Worm (Caenorhabditis elegans) whole organism, young adult: ENCODE measurements around the gene F37C12.14.
A peak's percentile ranks its signal among the peaks of the same experiment; 100 is the strongest.

Source experiments
- D2030.7 ChIP-seq: fragments of 200-800 bp; sonication (Bioruptor generic); IDR thresholded peaks from 2 replicates; pipeline ENCODE4 v1.3.6; 2022; ENCODE audit warnings: missing genetic modification reagents, missing genetic modification characterization, missing compliant biosample characterization
- F23B12.7 ChIP-seq: sonication (generic microtip); optimal IDR thresholded peaks from 2 replicates; lab custom pipeline; 2017; ENCODE audit warnings: missing genetic modification characterization, mild to moderate bottlenecking, missing compliant biosample characterization, antibody characterized with exemption, moderate library complexity; ENCODE audit not compliant: insufficient read depth
- F33H1.4 ChIP-seq: fragments of 200-800 bp; sonication (Bioruptor generic); IDR thresholded peaks from 2 replicates; pipeline ENCODE4 v1.3.6; 2022; ENCODE audit warnings: missing genetic modification reagents, missing genetic modification characterization, missing compliant biosample characterization
- K11D2.4 ChIP-seq: fragments of 200-800 bp; sonication (Bioruptor generic); IDR thresholded peaks from 2 replicates; pipeline ENCODE4 v1.3.6; 2022; ENCODE audit warnings: missing genetic modification reagents, missing genetic modification characterization, missing compliant biosample characterization
- K12H6.12 ChIP-seq: fragments of 200-800 bp; sonication (Bioruptor generic); optimal IDR thresholded peaks from 2 replicates; lab custom pipeline; 2018; ENCODE audit warnings: mild to moderate bottlenecking, missing genetic modification characterization, missing compliant biosample characterization
- Y95B8A.8 ChIP-seq: fragments of 200-800 bp; sonication (Bioruptor generic); IDR thresholded peaks from 2 replicates; pipeline ENCODE4 v1.3.6; 2022; ENCODE audit warnings: missing genetic modification reagents, missing genetic modification characterization, missing compliant biosample characterization
- ZK185.1 ChIP-seq: sonication (generic microtip); optimal IDR thresholded peaks from 2 replicates; lab custom pipeline; 2016; ENCODE audit warnings: mild to moderate bottlenecking, missing genetic modification characterization, missing compliant biosample characterization; ENCODE audit not compliant: poor library complexity, severe bottlenecking
- atf-7 ChIP-seq: sonication (generic microtip); optimal IDR thresholded peaks from 2 replicates; lab custom pipeline; 2017; ENCODE audit warnings: mild to moderate bottlenecking, missing genetic modification characterization, missing compliant biosample characterization
- attf-3 ChIP-seq: fragments of 200-800 bp; sonication (Bioruptor generic); conservative IDR thresholded peaks from 2 replicates; pipeline ENCODE4 v1.3.6; 2022; ENCODE audit warnings: missing genetic modification reagents, missing genetic modification characterization, missing compliant biosample characterization
- bed-1 ChIP-seq: fragments of 200-800 bp; sonication (Bioruptor generic); IDR thresholded peaks from 2 replicates; pipeline ENCODE4 v1.3.6; 2022; ENCODE audit warnings: missing genetic modification reagents, missing genetic modification characterization, missing compliant biosample characterization
- cebp-1 ChIP-seq, 2 experiments: fragments of 200-800 bp in 1 of 2; sonication (Bioruptor generic) in 1 of 2; sonication (generic microtip) in 1 of 2; IDR thresholded peaks in 1 of 2; optimal IDR thresholded peaks in 1 of 2; 2 replicates each; pipeline versions ENCODE4 v1.3.6 to Lab custom; 2017 to 2022; ENCODE audit warnings: missing compliant biosample characterization in 2 of 2, missing genetic modification characterization in 2 of 2, mild to moderate bottlenecking in 1 of 2, missing genetic modification reagents in 1 of 2, moderate library complexity in 1 of 2
- ceh-100 ChIP-seq: fragments of 200-800 bp; sonication (Bioruptor generic); IDR thresholded peaks from 2 replicates; pipeline ENCODE4 v1.3.6; 2022; ENCODE audit warnings: missing genetic modification reagents, missing genetic modification characterization, missing compliant biosample characterization
- die-1 ChIP-seq: sonication (generic microtip); optimal IDR thresholded peaks from 2 replicates; lab custom pipeline; 2016; ENCODE audit warnings: missing genotype, mild to moderate bottlenecking, missing genetic modification characterization, missing compliant biosample characterization
- dpl-1 ChIP-seq: fragments of 150-350 bp; optimal IDR thresholded peaks from 2 replicates; lab custom pipeline; 2014; ENCODE audit warnings: missing biosample characterization, missing genetic modification reagents, missing genetic modification characterization
- ets-4 ChIP-seq: fragments of 200-800 bp; sonication (Bioruptor generic); optimal IDR thresholded peaks from 2 replicates; lab custom pipeline; 2018; ENCODE audit warnings: mild to moderate bottlenecking, missing genetic modification characterization, missing compliant biosample characterization
- hlh-26 ChIP-seq: fragments of 200-800 bp; sonication (Bioruptor generic); conservative IDR thresholded peaks from 2 replicates; pipeline ENCODE4 v1.3.6; 2022; ENCODE audit warnings: missing genetic modification reagents, missing genetic modification characterization, missing compliant biosample characterization
- hmg-1.2 ChIP-seq: fragments of 200-800 bp; sonication (Bioruptor generic); IDR thresholded peaks from 2 replicates; pipeline ENCODE4 v1.3.6; 2022; ENCODE audit warnings: missing genetic modification reagents, missing genetic modification characterization, missing compliant biosample characterization
- hmg-20 ChIP-seq: fragments of 200-800 bp; sonication (Bioruptor generic); IDR thresholded peaks from 2 replicates; pipeline ENCODE4 v1.3.6; 2022; ENCODE audit warnings: missing genetic modification reagents, missing genetic modification characterization, missing compliant biosample characterization
- let-607 ChIP-seq, 2 experiments: fragments of 200-800 bp in 1 of 2; sonication (Bioruptor generic) in 1 of 2; sonication (generic microtip) in 1 of 2; optimal IDR thresholded peaks; 2 replicates each; lab custom pipeline; 2016 to 2018; ENCODE audit warnings: mild to moderate bottlenecking in 2 of 2, missing compliant biosample characterization in 2 of 2, missing genetic modification characterization in 2 of 2, moderate library complexity in 2 of 2, missing genotype in 1 of 2
- lin-35 ChIP-seq, 3 experiments: fragments of 150-350 bp in 2 of 3; sonication (generic microtip) in 1 of 3; optimal IDR thresholded peaks; 2 replicates each; lab custom pipeline; 2014 to 2018; ENCODE audit warnings: missing biosample characterization in 3 of 3, missing genetic modification characterization in 3 of 3, missing genetic modification reagents in 3 of 3
- lin-40 ChIP-seq: sonication (generic microtip); optimal IDR thresholded peaks from 2 replicates; lab custom pipeline; 2016; ENCODE audit warnings: missing genetic modification characterization, mild to moderate bottlenecking, missing compliant biosample characterization, missing genotype, missing genetic modification reagents
- lin-54 ChIP-seq: fragments of 200-800 bp; sonication (Bioruptor generic); optimal IDR thresholded peaks from 2 replicates; lab custom pipeline; 2018; ENCODE audit warnings: mild to moderate bottlenecking, missing genetic modification characterization, missing compliant biosample characterization
- lsl-1 ChIP-seq: fragments of 200-800 bp; sonication (Bioruptor generic); optimal IDR thresholded peaks from 2 replicates; lab custom pipeline; 2018; ENCODE audit warnings: mild to moderate bottlenecking, missing genetic modification characterization, moderate library complexity, missing compliant biosample characterization
- madf-6 ChIP-seq: fragments of 200-800 bp; sonication (Bioruptor generic); IDR thresholded peaks from 2 replicates; pipeline ENCODE4 v1.3.6; 2022; ENCODE audit warnings: missing genetic modification reagents, missing genetic modification characterization, missing compliant biosample characterization
- mcd-1 ChIP-seq: fragments of 200-800 bp; sonication (Bioruptor generic); IDR thresholded peaks from 2 replicates; pipeline ENCODE4 v1.3.6; 2022; ENCODE audit warnings: missing genetic modification reagents, missing genetic modification characterization, missing compliant biosample characterization
- mes-4 ChIP-seq: sonication (generic microtip); optimal IDR thresholded peaks from 2 replicates; lab custom pipeline; 2016; ENCODE audit warnings: missing genotype, missing genetic modification characterization, missing compliant biosample characterization
- nhr-120 ChIP-seq: fragments of 200-800 bp; sonication (Bioruptor generic); IDR thresholded peaks from 2 replicates; pipeline ENCODE4 v1.3.6; 2022; ENCODE audit warnings: missing genetic modification characterization, missing compliant biosample characterization
- nhr-179 ChIP-seq: sonication (generic microtip); optimal IDR thresholded peaks from 2 replicates; lab custom pipeline; 2016; ENCODE audit warnings: mild to moderate bottlenecking, missing genetic modification characterization, missing compliant biosample characterization
- pha-4 ChIP-seq: fragments of 150-350 bp; sonication (generic microtip); optimal IDR thresholded peaks from 2 replicates; lab custom pipeline; 2014; ENCODE audit warnings: missing biosample characterization, missing genetic modification reagents, missing genetic modification characterization
- rcor-1 ChIP-seq: fragments of 200-800 bp; sonication (Bioruptor generic); IDR thresholded peaks from 2 replicates; pipeline ENCODE4 v1.3.6; 2022; ENCODE audit warnings: missing genetic modification reagents, missing genetic modification characterization, missing compliant biosample characterization
- snpc-3.4 ChIP-seq: sonication (generic microtip); optimal IDR thresholded peaks from 2 replicates; lab custom pipeline; 2017; ENCODE audit warnings: missing genetic modification characterization, mild to moderate bottlenecking, missing compliant biosample characterization, antibody characterized with exemption, moderate library complexity, missing genotype, missing genetic modification reagents
- snpc-4 ChIP-seq, 5 experiments: fragments of 150-350 bp in 1 of 5; sonication (generic microtip) in 4 of 5; optimal IDR thresholded peaks; 2 replicates each; lab custom pipeline; 2014 to 2018; ENCODE audit warnings: missing genetic modification characterization in 5 of 5, missing biosample characterization in 3 of 5, antibody characterized with exemption in 2 of 5, mild to moderate bottlenecking in 2 of 5, missing compliant biosample characterization in 2 of 5, missing genotype in 2 of 5, moderate library complexity in 2 of 5, missing genetic modification reagents in 1 of 5
- somi-1 ChIP-seq: fragments of 200-800 bp; sonication (Bioruptor generic); optimal IDR thresholded peaks from 2 replicates; lab custom pipeline; 2018; ENCODE audit warnings: mild to moderate bottlenecking, missing genetic modification characterization, missing compliant biosample characterization
- tbp1 ChIP-seq: fragments of 200-800 bp; sonication (Bioruptor generic); optimal IDR thresholded peaks from 2 replicates; lab custom pipeline; 2018; ENCODE audit warnings: mild to moderate bottlenecking, missing genetic modification characterization, missing compliant biosample characterization
- unc-130 ChIP-seq: sonication (generic microtip); optimal IDR thresholded peaks from 2 replicates; lab custom pipeline; 2016; ENCODE audit warnings: missing genetic modification reagents, missing genetic modification characterization, missing compliant biosample characterization
- zim-3 ChIP-seq: sonication (generic microtip); optimal IDR thresholded peaks from 2 replicates; lab custom pipeline; 2017; ENCODE audit warnings: mild to moderate bottlenecking, missing genetic modification characterization, moderate library complexity, missing compliant biosample characterization
- ztf-18 ChIP-seq: sonication (generic microtip); optimal IDR thresholded peaks from 2 replicates; lab custom pipeline; 2016; ENCODE audit warnings: missing genotype, mild to moderate bottlenecking, missing genetic modification characterization, missing compliant biosample characterization

Gene F37C12.14

ce11 chrIII:7185473-7185872, at the start of gene F37C12.14:
TSS of gene F37C12.14 (minus strand) at chrIII:7185573.
- TF ChIP-seq hlh-26 (no peak), somi-1 (no peak), Y95B8A.8 (GFP tag; lab: Robert Waterston, UW) (no peak), ets-4 (GFP tag; lab: Kevin White, UChicago) (no peak)
- TF ChIP-seq, all 124 proteins: peak for 0

ce11 chrIII:7234148-7234547, 48.8 kb upstream of the F37C12.14 start, which contains the start of gene ndus-8:
TSS of gene ndus-8 (minus strand) at chrIII:7234202.
- TF ChIP-seq hmg-1.2 (peak; percentile 37; the same call in 1 of the 2 replicates), hmg-20 (GFP tag; lab: Robert Waterston, UW) (no peak), F23B12.7 (tag; lab: Kevin White, UChicago) (peak; percentile 12), lin-35 (GFP tag; optimal IDR thresholded peaks at IDR 0.05; lab: Kevin White, UChicago) (peak in 1 of 3 experiments; percentile 66), tbp1 (GFP tag; lab: Kevin White, UChicago) (peak; percentile 21), cebp-1 (GFP tag; IDR thresholded peaks at IDR 0.05; lab: Robert Waterston, UW) (no peak), cebp-1 (tag; optimal IDR thresholded peaks at IDR 0.05; lab: Kevin White, UChicago) (peak; percentile 45), ZK185.1 (tag; lab: Kevin White, UChicago) (peak; percentile 5), ztf-18 (tag; lab: Kevin White, UChicago) (peak; percentile 93), nhr-179 (tag; lab: Kevin White, UChicago) (no peak), rcor-1 (0 out of 2 replicates have a peak, but pooled peaks have one; percentile 9), nhr-120 (no peak), lin-40 (tag; lab: Kevin White, UChicago) (peak; percentile 27), mcd-1 (GFP tag; lab: Robert Waterston, UW) (peak; percentile 63), F33H1.4 (GFP tag; lab: Robert Waterston, UW) (peak; percentile 52), madf-6 (peak; percentile 54; the same call in 1 of the 2 replicates), pha-4 (tag; lab: Kevin White, UChicago) (peak; percentile 45), attf-3 (0 out of 2 replicates have a peak, but pooled peaks have one; percentile 37), snpc-4 (GFP tag; optimal IDR thresholded peaks at IDR 0.05; lab: Kevin White, UChicago) (no peak), snpc-4 (tag; optimal IDR thresholded peaks at IDR 0.05; lab: Kevin White, UChicago) (peak in 3 of 4 experiments; percentile 23 to 81 (median 42)), snpc-3.4 (tag; lab: Kevin White, UChicago) (peak; percentile 50), lsl-1 (GFP tag; lab: Kevin White, UChicago) (peak; percentile 20), zim-3 (tag; lab: Kevin White, UChicago) (no peak), lin-54 (GFP tag; lab: Kevin White, UChicago) (peak; percentile 59), K12H6.12 (tag; lab: Kevin White, UChicago) (no peak)

- TF ChIP-seq Y95B8A.8 (GFP tag; lab: Robert Waterston, UW) (no peak), ztf-18 (tag; lab: Kevin White, UChicago) (peak; percentile 10)
- TF ChIP-seq, all 124 proteins: peak for 1
Measured at ce11 chrIII:7232782-7233181, 47.4 kb upstream of the F37C12.14 start, which contains the start of gene adr-2. TSS of gene adr-2 (minus strand) at chrIII:7232882.

ce11 chrIII:7230841-7231240, 45.5 kb upstream of the F37C12.14 start, which contains the start of gene R151.10:
TSS of gene R151.10 (minus strand) at chrIII:7230941.
- TF ChIP-seq dpl-1 (no peak), bed-1 (no peak), hmg-20 (GFP tag; lab: Robert Waterston, UW) (no peak), mes-4 (no peak), K11D2.4 (GFP tag; lab: Robert Waterston, UW) (no peak), let-607 (tag; optimal IDR thresholded peaks at IDR 0.05; lab: Kevin White, UChicago) (no peak), die-1 (tag; lab: Kevin White, UChicago) (no peak), ceh-100 (GFP tag; lab: Robert Waterston, UW) (no peak), D2030.7 (no peak), unc-130 (GFP tag; lab: Kevin White, UChicago) (no peak), atf-7 (tag; lab: Kevin White, UChicago) (no peak)
